Worm (Caenorhabditis elegans): ENCODE data around the gene gpx-4.
A peak's percentile ranks its signal among the peaks of the same experiment; 100 is the strongest.

Gene gpx-4

DNA sequence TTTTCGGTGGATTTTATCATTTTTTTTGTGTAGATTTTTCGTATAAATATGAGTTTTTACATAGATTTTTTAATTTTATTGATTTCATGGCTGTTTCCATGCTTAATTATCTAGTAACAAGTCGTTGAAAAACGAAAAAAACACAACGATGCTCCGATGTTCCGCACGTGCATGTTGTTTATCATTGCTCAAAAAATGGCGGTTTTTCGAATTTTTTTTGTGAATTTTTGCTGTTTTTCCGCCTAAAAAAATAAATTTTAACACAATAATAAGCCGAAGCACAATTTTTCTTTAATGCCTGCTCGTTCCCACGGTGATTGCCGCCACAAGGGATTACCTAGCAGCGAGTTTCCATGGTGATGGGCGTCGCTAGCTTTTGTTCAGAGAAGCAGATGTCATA is 32.8 kb downstream of the gpx-4 start:
- TF ChIP-seq lin-15B (tag; optimal IDR thresholded peaks at IDR 0.05): peak; percentile 1
- no peak for TF ChIP-seq snpc-4 (tag; optimal IDR thresholded peaks at IDR 0.05)
- TF ChIP-seq skn-1 (tag; optimal IDR thresholded peaks at IDR 0.05): peak; percentile 20
- no peak for TF ChIP-seq nhr-28 (tag; optimal IDR thresholded peaks at IDR 0.05)

- TF ChIP-seq elt-2 (tag; optimal IDR thresholded peaks at IDR 0.05) (peak; percentile 7), nhr-67 (tag; optimal IDR thresholded peaks at IDR 0.05) (no peak), lin-15B (tag; optimal IDR thresholded peaks at IDR 0.05) (peak; percentile 90), ceh-9 (tag; optimal IDR thresholded peaks at IDR 0.05) (no peak), skn-1 (tag; optimal IDR thresholded peaks at IDR 0.05) (peak; percentile 28), mdl-1 (tag; optimal IDR thresholded peaks at IDR 0.05) (no peak), pqm-1 (tag; optimal IDR thresholded peaks at IDR 0.05) (peak; percentile 4), snpc-4 (tag; optimal IDR thresholded peaks at IDR 0.05) (peak; percentile 62), R02D3.7 (tag; optimal IDR thresholded peaks at IDR 0.05) (peak; percentile 33), lin-39 (tag; optimal IDR thresholded peaks at IDR 0.05) (peak; percentile 40), ama-1 (optimal IDR thresholded peaks at IDR 0.05) (no peak), ceh-28 (tag; optimal IDR thresholded peaks at IDR 0.05) (peak; percentile 94), unc-62 (GFP tag; optimal IDR thresholded peaks at IDR 0.05) (no peak), nfya-1 (tag; optimal IDR thresholded peaks at IDR 0.05; ENCODE audit: insufficient read depth) (peak; percentile 83), egl-5 (tag; optimal IDR thresholded peaks at IDR 0.05) (peak; percentile 81), nhr-25 (tag; optimal IDR thresholded peaks at IDR 0.05) (peak; percentile 73), nhr-43 (tag; optimal IDR thresholded peaks at IDR 0.05; ENCODE audit: poor library complexity, severe bottlenecking) (peak; percentile 24), nhr-23 (tag; optimal IDR thresholded peaks at IDR 0.05) (peak; percentile 82), fkh-10 (GFP tag; optimal IDR thresholded peaks at IDR 0.05) (no peak), pha-4 (tag; optimal IDR thresholded peaks at IDR 0.05) (peak; percentile 76), ceh-82 (tag; optimal IDR thresholded peaks at IDR 0.05) (peak; percentile 1), jun-1 (tag; optimal IDR thresholded peaks at IDR 0.05) (peak; percentile 38), hmg-11 (tag; optimal IDR thresholded peaks at IDR 0.05) (peak; percentile 31), mml-1 (tag; optimal IDR thresholded peaks at IDR 0.05) (no peak)
These were observed 33.9 kb downstream of the gpx-4 start, which contains the start of the genes mdf-2 and nduv-3 for ce11 chrIV:2640950-2641349. Gene mdf-2 (minus strand): TSS chrIV:2641125. Gene nduv-3 (plus strand): TSS chrIV:2641310.

DNA sequence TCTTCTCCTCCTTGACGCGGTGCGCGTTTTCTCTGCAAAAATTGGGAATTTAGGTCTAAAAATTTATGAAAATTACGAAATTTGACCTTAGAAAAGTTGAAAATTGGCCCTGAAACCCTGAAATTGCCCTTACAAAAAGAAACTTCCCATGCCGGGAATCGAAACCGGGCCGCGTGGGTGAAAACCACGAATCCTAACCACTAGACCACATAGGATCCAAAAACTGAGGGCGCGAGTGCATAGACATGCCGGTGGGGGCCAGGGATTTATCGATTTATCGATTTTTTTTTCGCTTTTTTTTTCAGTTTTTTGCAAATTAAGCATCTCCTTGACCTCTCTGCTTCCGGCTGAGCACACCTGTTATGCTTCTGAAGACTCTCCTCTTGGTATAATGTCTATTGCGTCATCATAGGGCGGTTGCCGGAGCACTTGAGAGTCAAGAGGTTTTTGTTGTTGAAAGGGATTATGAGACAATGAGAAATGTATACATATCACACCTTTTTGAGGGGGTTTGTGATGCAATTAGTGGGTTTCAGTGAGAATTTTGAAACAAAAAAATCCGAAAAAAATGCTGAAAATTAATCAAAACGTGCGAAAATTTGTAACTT is 35.0 kb downstream of the gpx-4 start:
- TF ChIP-seq ceh-28 (tag; optimal IDR thresholded peaks at IDR 0.05) (peak; percentile 95), hmg-11 (tag; optimal IDR thresholded peaks at IDR 0.05) (peak; percentile 13), fkh-10 (GFP tag; optimal IDR thresholded peaks at IDR 0.05) (no peak), nhr-67 (tag; optimal IDR thresholded peaks at IDR 0.05) (no peak), daf-12 (tag; optimal IDR thresholded peaks at IDR 0.05) (no peak), elt-3 (tag; optimal IDR thresholded peaks at IDR 0.05) (no peak), mdl-1 (tag; optimal IDR thresholded peaks at IDR 0.05) (no peak), nhr-23 (tag; optimal IDR thresholded peaks at IDR 0.05) (no peak), skn-1 (tag; optimal IDR thresholded peaks at IDR 0.05) (no peak), nfya-1 (tag; optimal IDR thresholded peaks at IDR 0.05; ENCODE audit: insufficient read depth) (peak; percentile 16), unc-62 (GFP tag; optimal IDR thresholded peaks at IDR 0.05) (no peak), pha-4 (tag; optimal IDR thresholded peaks at IDR 0.05) (peak; percentile 14), snpc-4 (tag; optimal IDR thresholded peaks at IDR 0.05) (no peak), R02D3.7 (tag; optimal IDR thresholded peaks at IDR 0.05) (no peak), mml-1 (tag; optimal IDR thresholded peaks at IDR 0.05) (no peak), ceh-9 (tag; optimal IDR thresholded peaks at IDR 0.05) (no peak), elt-1 (tag; optimal IDR thresholded peaks at IDR 0.05) (no peak), eor-1 (tag; optimal IDR thresholded peaks at IDR 0.05) (no peak), ama-1 (optimal IDR thresholded peaks at IDR 0.05) (no peak), ceh-82 (tag; optimal IDR thresholded peaks at IDR 0.05) (peak; percentile 28), ztf-11 (tag; optimal IDR thresholded peaks at IDR 0.05) (no peak), lin-39 (tag; optimal IDR thresholded peaks at IDR 0.05) (no peak), nhr-28 (tag; optimal IDR thresholded peaks at IDR 0.05) (no peak), elt-2 (tag; optimal IDR thresholded peaks at IDR 0.05) (no peak), egl-27 (tag; optimal IDR thresholded peaks at IDR 0.05) (no peak), zag-1 (tag; optimal IDR thresholded peaks at IDR 0.05) (no peak), nhr-76 (tag; optimal IDR thresholded peaks at IDR 0.05) (no peak), jun-1 (tag; optimal IDR thresholded peaks at IDR 0.05) (no peak), ZK546.5 (tag; optimal IDR thresholded peaks at IDR 0.05) (no peak), egl-5 (tag; optimal IDR thresholded peaks at IDR 0.05) (no peak), nhr-237 (tag; optimal IDR thresholded peaks at IDR 0.05) (no peak), tbx-2 (tag; optimal IDR thresholded peaks at IDR 0.05) (no peak), nhr-11 (tag; optimal IDR thresholded peaks at IDR 0.05) (no peak), ceh-16 (tag; optimal IDR thresholded peaks at IDR 0.05) (no peak), pqm-1 (tag; optimal IDR thresholded peaks at IDR 0.05) (no peak), lin-15B (tag; optimal IDR thresholded peaks at IDR 0.05) (peak; percentile 21), ztf-4 (tag; optimal IDR thresholded peaks at IDR 0.05) (no peak), sea-2 (GFP tag; optimal IDR thresholded peaks at IDR 0.05) (no peak), aly-2 (tag; optimal IDR thresholded peaks at IDR 0.05) (no peak), nhr-43 (tag; optimal IDR thresholded peaks at IDR 0.05; ENCODE audit: poor library complexity, severe bottlenecking) (peak; percentile 4), nhr-25 (tag; optimal IDR thresholded peaks at IDR 0.05) (no peak), fos-1 (tag; optimal IDR thresholded peaks at IDR 0.05) (no peak), nhr-12 (tag; optimal IDR thresholded peaks at IDR 0.05) (no peak), unc-39 (tag; optimal IDR thresholded peaks at IDR 0.05) (no peak), fkh-2 (tag; optimal IDR thresholded peaks at IDR 0.05) (no peak)

Data from whole organism, L3 larva.